Worm (Caenorhabditis elegans) whole organism, L2 larva: ENCODE results near the gene F37B4.15.

ENCODE experiments used
- F13H6.1 ChIP-seq: sonication (generic microtip); optimal IDR thresholded peaks from 2 replicates; lab custom pipeline; 2016; ENCODE audit warnings: missing genetic modification characterization, missing compliant biosample characterization
- Y55F3AM.14 ChIP-seq: fragments of 200-800 bp; sonication (Bioruptor generic); optimal IDR thresholded peaks from 2 replicates; lab custom pipeline; 2018; ENCODE audit warnings: mild to moderate bottlenecking, missing genetic modification characterization, missing compliant biosample characterization
- ZK546.5 ChIP-seq: sonication (generic microtip); optimal IDR thresholded peaks from 2 replicates; lab custom pipeline; 2017; ENCODE audit warnings: missing biosample characterization, missing genetic modification characterization
- alr-1 ChIP-seq: fragments of 150-350 bp; optimal IDR thresholded peaks from 2 replicates; lab custom pipeline; 2014; ENCODE audit warnings: missing biosample characterization, missing genetic modification characterization
- aly-2 ChIP-seq: fragments of 150-350 bp; optimal IDR thresholded peaks from 2 replicates; lab custom pipeline; 2014; ENCODE audit warnings: missing biosample characterization, missing genetic modification characterization
- ama-1 ChIP-seq: fragments of 150-350 bp; optimal IDR thresholded peaks from 2 replicates; lab custom pipeline; 2018; ENCODE audit warnings: inconsistent platforms
- ceh-16 ChIP-seq: fragments of 150-350 bp; optimal IDR thresholded peaks from 2 replicates; lab custom pipeline; 2014; ENCODE audit warnings: missing biosample characterization, missing genetic modification characterization
- ceh-82 ChIP-seq: fragments of 150-350 bp; optimal IDR thresholded peaks from 2 replicates; lab custom pipeline; 2014; ENCODE audit warnings: missing biosample characterization, missing genetic modification characterization
- egl-27 ChIP-seq: sonication (generic microtip); optimal IDR thresholded peaks from 3 replicates; lab custom pipeline; 2017; ENCODE audit warnings: missing biosample characterization, missing genetic modification reagents, missing genetic modification characterization
- elt-1 ChIP-seq: fragments of 150-350 bp; optimal IDR thresholded peaks from 2 replicates; lab custom pipeline; 2014; ENCODE audit warnings: missing biosample characterization, missing genetic modification characterization
- elt-3 ChIP-seq: sonication (generic microtip); optimal IDR thresholded peaks from 2 replicates; lab custom pipeline; 2017; ENCODE audit warnings: missing biosample characterization, missing genetic modification characterization
- lin-11 ChIP-seq: fragments of 150-350 bp; sonication (generic microtip); optimal IDR thresholded peaks from 2 replicates; lab custom pipeline; 2014; ENCODE audit warnings: missing biosample characterization, missing genetic modification characterization, inconsistent platforms, mixed read lengths
- lin-13 ChIP-seq: fragments of 150-350 bp; optimal IDR thresholded peaks from 2 replicates; lab custom pipeline; 2014; ENCODE audit warnings: missing biosample characterization, missing genetic modification reagents, missing genetic modification characterization
- lin-39 ChIP-seq: fragments of 150-350 bp; optimal IDR thresholded peaks from 2 replicates; lab custom pipeline; 2014; ENCODE audit warnings: missing biosample characterization, missing genetic modification reagents, missing genetic modification characterization
- lsy-2 ChIP-seq, 2 experiments: fragments of 150-350 bp in 1 of 2; sonication (generic microtip) in 1 of 2; optimal IDR thresholded peaks; 2 replicates each; lab custom pipeline; 2014 to 2017; ENCODE audit warnings: missing biosample characterization in 2 of 2, missing genetic modification characterization in 2 of 2
- mbf-1 ChIP-seq: sonication (generic microtip); optimal IDR thresholded peaks from 2 replicates; lab custom pipeline; 2017; ENCODE audit warnings: missing biosample characterization, missing genetic modification characterization
- mdl-1 ChIP-seq, 2 experiments: fragments of 150-350 bp in 1 of 2; sonication (generic microtip) in 1 of 2; optimal IDR thresholded peaks; 2 replicates each; lab custom pipeline; 2017; ENCODE audit warnings: missing biosample characterization in 2 of 2, missing genetic modification characterization in 2 of 2
- nhr-10 ChIP-seq: sonication (generic microtip); optimal IDR thresholded peaks from 2 replicates; lab custom pipeline; 2017; ENCODE audit warnings: missing biosample characterization, missing genetic modification characterization
- nhr-12 ChIP-seq: fragments of 150-350 bp; optimal IDR thresholded peaks from 2 replicates; lab custom pipeline; 2014; ENCODE audit warnings: missing biosample characterization, missing genetic modification characterization
- nhr-129 ChIP-seq: fragments of 150-350 bp; optimal IDR thresholded peaks from 2 replicates; lab custom pipeline; 2014; ENCODE audit warnings: missing biosample characterization, missing genetic modification characterization
- nhr-21 ChIP-seq: fragments of 150-350 bp; optimal IDR thresholded peaks from 2 replicates; lab custom pipeline; 2014; ENCODE audit warnings: missing biosample characterization, missing genetic modification characterization
- nhr-23 ChIP-seq: fragments of 150-350 bp; optimal IDR thresholded peaks from 2 replicates; lab custom pipeline; 2014; ENCODE audit warnings: missing biosample characterization, missing genetic modification reagents, missing genetic modification characterization
- nhr-237 ChIP-seq: fragments of 150-350 bp; optimal IDR thresholded peaks from 2 replicates; lab custom pipeline; 2014; ENCODE audit warnings: missing biosample characterization, missing genetic modification characterization
- nhr-6 ChIP-seq: fragments of 150-350 bp; optimal IDR thresholded peaks from 2 replicates; lab custom pipeline; 2014; ENCODE audit warnings: missing biosample characterization, missing genetic modification characterization
- nhr-77 ChIP-seq: fragments of 150-350 bp; optimal IDR thresholded peaks from 2 replicates; lab custom pipeline; 2014; ENCODE audit warnings: missing biosample characterization, missing genetic modification characterization
- peb-1 ChIP-seq: fragments of 150-350 bp; optimal IDR thresholded peaks from 2 replicates; lab custom pipeline; 2014; ENCODE audit warnings: missing biosample characterization, missing genetic modification characterization
- sem-4 ChIP-seq: fragments of 150-350 bp; optimal IDR thresholded peaks from 2 replicates; lab custom pipeline; 2014; ENCODE audit warnings: missing biosample characterization, missing genetic modification reagents, missing genetic modification characterization
- sma-3 ChIP-seq: sonication (generic microtip); optimal IDR thresholded peaks from 2 replicates; lab custom pipeline; 2016; ENCODE audit warnings: missing genetic modification reagents, missing genetic modification characterization, missing compliant biosample characterization
- sma-9 ChIP-seq, 2 experiments: fragments of 150-350 bp in 1 of 2; sonication (generic microtip) in 1 of 2; optimal IDR thresholded peaks; 2 replicates each; lab custom pipeline; 2014 to 2016; ENCODE audit warnings: missing genetic modification characterization in 2 of 2, mild to moderate bottlenecking in 1 of 2, missing biosample characterization in 1 of 2, missing compliant biosample characterization in 1 of 2, missing genetic modification reagents in 1 of 2, moderate library complexity in 1 of 2
- unc-39 ChIP-seq: fragments of 150-350 bp; optimal IDR thresholded peaks from 2 replicates; lab custom pipeline; 2014; ENCODE audit warnings: missing biosample characterization, missing genetic modification characterization
- unc-62 ChIP-seq: fragments of 150-350 bp; optimal IDR thresholded peaks from 2 replicates; lab custom pipeline; 2014; ENCODE audit warnings: missing biosample characterization, missing genetic modification reagents, missing genetic modification characterization
- zag-1 ChIP-seq: fragments of 150-350 bp; optimal IDR thresholded peaks from 2 replicates; lab custom pipeline; 2014; ENCODE audit warnings: missing biosample characterization, missing genetic modification characterization
- ztf-1 ChIP-seq: fragments of 200-800 bp; sonication (Bioruptor generic); conservative IDR thresholded peaks from 2 replicates; pipeline ENCODE4 v1.3.6; 2022; ENCODE audit warnings: missing genetic modification characterization, missing compliant biosample characterization
- ztf-11 ChIP-seq: sonication (generic microtip); optimal IDR thresholded peaks from 2 replicates; lab custom pipeline; 2017; ENCODE audit warnings: missing biosample characterization, missing genetic modification characterization
- ztf-4 ChIP-seq: fragments of 150-350 bp; optimal IDR thresholded peaks from 2 replicates; lab custom pipeline; 2014; ENCODE audit warnings: missing biosample characterization, missing genetic modification characterization

Gene F37B4.15

DNA sequence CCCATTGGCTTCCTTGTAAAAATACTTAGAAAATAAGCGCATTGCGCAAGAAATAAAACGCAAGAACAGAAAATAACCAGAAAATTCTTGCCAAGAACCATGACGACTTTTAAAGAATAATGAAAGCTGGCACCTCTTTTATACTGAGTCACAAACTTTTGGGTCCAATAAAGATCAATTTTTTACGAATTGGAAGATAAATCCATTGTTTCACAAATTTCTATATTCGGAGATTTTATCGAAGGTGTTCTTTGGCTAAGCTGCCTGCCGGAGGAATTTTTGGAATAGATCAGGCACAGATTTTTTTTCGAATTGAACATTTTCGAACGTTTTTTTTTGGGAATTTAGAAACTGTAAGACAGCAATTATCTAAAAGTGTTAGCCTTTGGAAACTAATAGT is 20.9 kb downstream of the F37B4.15 start, which contains the start of gene C31B8.9:
Gene C31B8.9, minus strand, starts transcription at position 101 of the 400 bp plus-strand sequence.
- no peak for TF ChIP-seq peb-1 (tag; lab: Kevin White, UChicago)
- no peak for TF ChIP-seq sma-3 (GFP tag; lab: Kevin White, UChicago)
- no peak for TF ChIP-seq lin-39 (tag; lab: Kevin White, UChicago)
- no peak for TF ChIP-seq nhr-77 (tag; lab: Kevin White, UChicago)
- no peak for TF ChIP-seq unc-39 (tag; lab: Kevin White, UChicago)
- no peak for TF ChIP-seq mdl-1 (tag; optimal IDR thresholded peaks at IDR 0.05; lab: Kevin White, UChicago)
- TF ChIP-seq nhr-237 (tag; lab: Kevin White, UChicago), result no peak
- TF ChIP-seq ZK546.5 (tag; lab: Kevin White, UChicago), result no peak
- no peak for TF ChIP-seq nhr-23 (tag; lab: Kevin White, UChicago)
- no peak for TF ChIP-seq nhr-10 (tag; lab: Kevin White, UChicago)
- TF ChIP-seq Y55F3AM.14 (GFP tag; lab: Kevin White, UChicago), result no peak
- TF ChIP-seq alr-1 (tag; lab: Kevin White, UChicago), result no peak
- TF ChIP-seq nhr-12 (tag; lab: Kevin White, UChicago), result no peak
- TF ChIP-seq ztf-4 (tag; lab: Kevin White, UChicago), result no peak
- TF ChIP-seq unc-62 (GFP tag; lab: Kevin White, UChicago), result no peak
- no peak for TF ChIP-seq ceh-16 (tag; lab: Kevin White, UChicago)
- no peak for TF ChIP-seq sem-4 (tag; lab: Kevin White, UChicago)
- no peak for TF ChIP-seq lsy-2 (tag; optimal IDR thresholded peaks at IDR 0.05; lab: Kevin White, UChicago)
- no peak for TF ChIP-seq nhr-129 (tag; lab: Kevin White, UChicago)
- TF ChIP-seq aly-2 (tag; lab: Kevin White, UChicago), result no peak

DNA sequence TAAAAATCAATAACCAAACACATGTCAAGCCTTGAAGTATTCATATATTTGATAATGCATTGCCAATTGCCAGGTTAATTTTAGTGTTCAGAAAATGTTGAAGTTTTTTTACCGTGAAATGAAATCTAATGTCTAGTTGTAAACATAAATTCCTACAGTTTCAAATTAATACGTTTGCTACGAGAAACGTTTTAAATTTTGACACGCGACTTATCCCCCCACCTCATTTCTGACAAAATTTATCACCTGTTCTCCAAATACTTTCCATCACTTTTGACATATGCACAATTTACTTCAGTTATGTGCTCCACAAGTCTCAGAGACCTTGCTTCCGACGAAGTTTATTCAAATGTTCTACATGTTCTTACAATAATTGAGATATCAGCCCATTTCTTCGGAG is 21.9 kb downstream of the F37B4.15 start, which contains the start of gene srh-146:
Gene srh-146, plus strand, starts transcription at position 301 of the 400 bp plus-strand sequence.
- TF ChIP-seq nhr-129 (tag; lab: Kevin White, UChicago) (no peak), lin-39 (tag; lab: Kevin White, UChicago) (no peak), alr-1 (tag; lab: Kevin White, UChicago) (no peak), nhr-21 (tag; lab: Kevin White, UChicago) (no peak)

DNA sequence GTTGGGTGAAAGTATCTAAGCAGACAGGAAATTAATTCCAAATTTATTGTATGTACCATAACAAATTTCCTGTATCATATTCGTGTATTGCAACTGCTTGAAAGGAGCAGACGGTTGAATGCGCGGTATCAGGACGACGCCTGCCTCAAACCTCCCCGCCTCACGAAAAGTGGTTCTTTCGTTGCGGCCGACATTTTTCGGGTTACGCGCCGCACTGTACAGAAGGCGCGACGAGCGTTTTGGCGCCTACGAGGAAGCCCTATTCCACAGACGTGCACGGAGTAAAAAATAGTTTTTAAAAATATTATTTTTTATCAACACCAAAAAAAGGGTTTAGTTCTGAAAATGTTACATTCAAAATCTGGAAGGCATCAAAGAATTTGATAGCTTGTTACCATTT is 28.1 kb downstream of the F37B4.15 start:
- TF ChIP-seq nhr-10 (tag; lab: Kevin White, UChicago), result no peak
- no peak for TF ChIP-seq ama-1 (lab: Kevin White, UChicago)
- no peak for TF ChIP-seq elt-3 (tag; lab: Kevin White, UChicago)
- TF ChIP-seq ztf-1 (GFP tag; lab: Robert Waterston, UW), result no peak
- TF ChIP-seq nhr-77 (tag; lab: Kevin White, UChicago), result no peak
- TF ChIP-seq mbf-1 (tag; lab: Kevin White, UChicago), result no peak
- TF ChIP-seq zag-1, result no peak
- no peak for TF ChIP-seq ztf-11
- no peak for TF ChIP-seq F13H6.1 (tag; lab: Kevin White, UChicago)
- no peak for TF ChIP-seq peb-1 (tag; lab: Kevin White, UChicago)
- TF ChIP-seq egl-27 (tag; lab: Kevin White, UChicago), result no peak
- no peak for TF ChIP-seq mdl-1 (tag; optimal IDR thresholded peaks at IDR 0.05; lab: Kevin White, UChicago)
- no peak for TF ChIP-seq ceh-82 (tag; lab: Kevin White, UChicago)
- no peak for TF ChIP-seq sma-9 (GFP tag; optimal IDR thresholded peaks at IDR 0.05; lab: Kevin White, UChicago)
- no peak for TF ChIP-seq sma-9 (tag; optimal IDR thresholded peaks at IDR 0.05; lab: Kevin White, UChicago)

DNA sequence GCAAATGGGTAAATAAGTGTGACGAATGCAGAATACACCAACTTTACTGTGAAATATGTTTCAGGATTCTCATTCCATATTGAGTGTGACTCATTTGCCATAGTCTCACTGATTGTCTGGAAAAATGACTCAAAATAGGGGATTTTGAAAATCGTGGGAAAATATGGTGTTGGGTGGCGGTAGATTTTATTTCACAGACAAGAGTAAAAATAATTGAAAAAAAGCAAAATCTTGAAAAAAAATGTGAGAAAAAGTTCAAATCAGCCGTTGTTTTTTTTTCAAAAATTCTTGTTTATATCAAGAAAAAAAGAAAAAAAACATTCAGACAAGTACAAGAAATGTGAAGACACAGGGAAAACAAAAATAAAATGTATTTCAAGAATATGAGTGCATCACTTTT is 30.6 kb downstream of the F37B4.15 start, which contains the start of gene srh-38:
Gene srh-38, minus strand, starts transcription at position 101 of the 400 bp plus-strand sequence.
- no peak for TF ChIP-seq nhr-6 (tag; lab: Kevin White, UChicago)
- no peak for TF ChIP-seq nhr-129 (tag; lab: Kevin White, UChicago)
- no peak for TF ChIP-seq ceh-82 (tag; lab: Kevin White, UChicago)
- TF ChIP-seq elt-1, result no peak
- no peak for TF ChIP-seq F13H6.1 (tag; lab: Kevin White, UChicago)
- TF ChIP-seq lin-13 (GFP tag; lab: Kevin White, UChicago), result no peak
- TF ChIP-seq ztf-11, result no peak
- TF ChIP-seq lin-11 (tag; lab: Kevin White, UChicago), result no peak
- no peak for TF ChIP-seq aly-2 (tag; lab: Kevin White, UChicago)
